Worm (Caenorhabditis elegans) whole organism, midembryonic: ENCODE results near the gene enpl-1.

Source experiments
- med-1 ChIP-seq: sonication (generic microtip); optimal IDR thresholded peaks from 2 replicates; lab custom pipeline; 2017; ENCODE audit warnings: missing genetic modification characterization, mild to moderate bottlenecking, missing compliant biosample characterization, antibody characterized with exemption, missing genetic modification reagents; ENCODE audit not compliant: insufficient read depth
- ref-1 ChIP-seq: fragments of 200-800 bp; sonication (Bioruptor generic); conservative IDR thresholded peaks from 2 replicates; pipeline ENCODE4 v1.3.6; 2022; ENCODE audit warnings: missing genetic modification reagents, missing genetic modification characterization, missing compliant biosample characterization
- ztf-29 ChIP-seq: fragments of 200-800 bp; sonication (Bioruptor generic); IDR thresholded peaks from 2 replicates; pipeline ENCODE4 v1.3.6; 2022; ENCODE audit warnings: missing genetic modification reagents, missing genetic modification characterization, missing compliant biosample characterization

- TF ChIP-seq med-1 (GFP tag; lab: Kevin White, UChicago) (no peak), ref-1 (no peak), ztf-29 (GFP tag; lab: Robert Waterston, UW) (no peak)
Measured at ce11 chrIV:11148788-11149366, 29.8 kb downstream of the enpl-1 start.
